Worm (Caenorhabditis elegans) whole organism, mixed stage, embryonic: ENCODE data around the gene zfp-2.

Source experiments
- M03D4.4 ChIP-seq: sonication (generic microtip); optimal IDR thresholded peaks from 2 replicates; lab custom pipeline; 2017; ENCODE audit warnings: mild to moderate bottlenecking, missing genetic modification characterization, missing compliant biosample characterization
- bed-3 ChIP-seq: fragments of 200-800 bp; sonication (Bioruptor generic); optimal IDR thresholded peaks from 3 replicates; lab custom pipeline; 2018; ENCODE audit warnings: mild to moderate bottlenecking, missing genetic modification characterization, moderate library complexity, missing compliant biosample characterization
- blmp-1 ChIP-seq: fragments of 150-350 bp; optimal IDR thresholded peaks from 2 replicates; lab custom pipeline; 2014; ENCODE audit warnings: missing biosample characterization, missing genetic modification characterization
- ceh-39 ChIP-seq: fragments of 150-350 bp; optimal IDR thresholded peaks from 2 replicates; lab custom pipeline; 2014; ENCODE audit warnings: missing biosample characterization, missing genetic modification characterization
- ces-1 ChIP-seq: fragments of 150-350 bp; optimal IDR thresholded peaks from 2 replicates; lab custom pipeline; 2014; ENCODE audit warnings: missing biosample characterization, missing genetic modification reagents, missing genetic modification characterization
- cnd-1 ChIP-seq: fragments of 200-800 bp; sonication (Bioruptor generic); optimal IDR thresholded peaks from 2 replicates; lab custom pipeline; 2018; ENCODE audit warnings: mild to moderate bottlenecking, missing genetic modification characterization, missing compliant biosample characterization
- elt-1 ChIP-seq: sonication (generic microtip); optimal IDR thresholded peaks from 2 replicates; lab custom pipeline; 2017; ENCODE audit warnings: missing genetic modification characterization, mild to moderate bottlenecking, missing compliant biosample characterization, antibody characterized with exemption, moderate library complexity, borderline replicate concordance; ENCODE audit not compliant: insufficient read depth
- lin-13 ChIP-seq: fragments of 150-350 bp; optimal IDR thresholded peaks from 2 replicates; lab custom pipeline; 2014; ENCODE audit warnings: missing biosample characterization, missing genetic modification characterization
- lin-32 ChIP-seq: fragments of 200-800 bp; sonication (Bioruptor generic); optimal IDR thresholded peaks from 2 replicates; lab custom pipeline; 2018; ENCODE audit warnings: mild to moderate bottlenecking, missing genetic modification characterization, missing compliant biosample characterization
- lsy-2 ChIP-seq: fragments of 150-350 bp; optimal IDR thresholded peaks from 2 replicates; lab custom pipeline; 2014; ENCODE audit warnings: missing biosample characterization, missing genetic modification characterization
- mep-1 ChIP-seq: fragments of 150-350 bp; optimal IDR thresholded peaks from 2 replicates; lab custom pipeline; 2017; ENCODE audit warnings: missing biosample characterization, missing genetic modification reagents, missing genetic modification characterization, inconsistent platforms
- nhr-12 ChIP-seq: fragments of 150-350 bp; optimal IDR thresholded peaks from 2 replicates; lab custom pipeline; 2014; ENCODE audit warnings: missing biosample characterization, missing genetic modification characterization
- nhr-2 ChIP-seq: fragments of 150-350 bp; optimal IDR thresholded peaks from 2 replicates; lab custom pipeline; 2014; ENCODE audit warnings: missing biosample characterization, missing genetic modification characterization
- nhr-76 ChIP-seq: sonication (generic microtip); optimal IDR thresholded peaks from 2 replicates; lab custom pipeline; 2017; ENCODE audit warnings: missing biosample characterization, missing genetic modification characterization
- pha-4 ChIP-seq: fragments of 150-350 bp; optimal IDR thresholded peaks from 2 replicates; lab custom pipeline; 2018; ENCODE audit warnings: missing biosample characterization, missing genetic modification reagents, missing genetic modification characterization
- sem-2 ChIP-seq: fragments of 200-800 bp; sonication (Bioruptor generic); optimal IDR thresholded peaks from 2 replicates; lab custom pipeline; 2018; ENCODE audit warnings: mild to moderate bottlenecking, missing genetic modification characterization, missing compliant biosample characterization
- snpc-4 ChIP-seq: fragments of 150-350 bp; optimal IDR thresholded peaks from 2 replicates; lab custom pipeline; 2014; ENCODE audit warnings: missing biosample characterization, missing genetic modification characterization
- tbx-8 ChIP-seq: fragments of 200-800 bp; sonication (Bioruptor generic); optimal IDR thresholded peaks from 2 replicates; lab custom pipeline; 2018; ENCODE audit warnings: mild to moderate bottlenecking, missing genetic modification characterization, moderate library complexity, missing compliant biosample characterization
- unc-120 ChIP-seq: sonication (generic microtip); optimal IDR thresholded peaks from 2 replicates; lab custom pipeline; 2017; ENCODE audit warnings: missing genetic modification characterization, missing compliant biosample characterization; ENCODE audit not compliant: poor library complexity, severe bottlenecking
- unc-39 ChIP-seq: fragments of 150-350 bp; optimal IDR thresholded peaks from 2 replicates; lab custom pipeline; 2014; ENCODE audit warnings: missing biosample characterization, missing genetic modification characterization
- zip-8 ChIP-seq: fragments of 150-350 bp; optimal IDR thresholded peaks from 2 replicates; lab custom pipeline; 2014; ENCODE audit warnings: missing biosample characterization, missing genetic modification characterization
- ztf-11 ChIP-seq: fragments of 150-350 bp; optimal IDR thresholded peaks from 2 replicates; lab custom pipeline; 2014; ENCODE audit warnings: missing biosample characterization, missing genetic modification characterization

Gene zfp-2

ce11 chrII:9605336-9605735, 47.9 kb downstream of the zfp-2 start, which contains the start of gene nhr-19:
Gene nhr-19 (minus strand): TSS chrII:9605526.
- TF ChIP-seq pha-4 (tag; lab: Kevin White, UChicago) = peak; percentile 10
- no peak for TF ChIP-seq ztf-11 (tag; lab: Kevin White, UChicago)

- TF ChIP-seq lin-32 (no peak), elt-1 (tag; lab: Kevin White, UChicago) (peak; percentile 37), cnd-1 (tag; lab: Kevin White, UChicago) (no peak), ceh-39 (tag; lab: Kevin White, UChicago) (no peak)
Observed at ce11 chrII:9605954-9606353, 48.5 kb downstream of the zfp-2 start.

- TF ChIP-seq blmp-1 (tag; lab: Kevin White, UChicago) (no peak), snpc-4 (tag; lab: Kevin White, UChicago) (no peak), zip-8 (tag; lab: Kevin White, UChicago) (no peak), tbx-8 (GFP tag; lab: Kevin White, UChicago) (no peak), cnd-1 (tag; lab: Kevin White, UChicago) (no peak), unc-120 (tag; lab: Kevin White, UChicago) (no peak), lin-13 (tag; lab: Kevin White, UChicago) (no peak), unc-39 (tag; lab: Kevin White, UChicago) (no peak), lsy-2 (tag; lab: Kevin White, UChicago) (no peak), pha-4 (tag; lab: Kevin White, UChicago) (no peak), nhr-12 (tag; lab: Kevin White, UChicago) (no peak)
Observed at ce11 chrII:9606485-9607036, 49.1 kb downstream of the zfp-2 start.

ce11 chrII:9607137-9607536, 49.7 kb downstream of the zfp-2 start:
- no peak for TF ChIP-seq ceh-39 (tag; lab: Kevin White, UChicago)
- TF ChIP-seq mep-1 = no peak
- no peak for TF ChIP-seq nhr-76
- no peak for TF ChIP-seq ces-1
- TF ChIP-seq tbx-8 (GFP tag; lab: Kevin White, UChicago) = no peak
- TF ChIP-seq sem-2 (GFP tag; lab: Kevin White, UChicago) = no peak
- no peak for TF ChIP-seq pha-4 (tag; lab: Kevin White, UChicago)
- TF ChIP-seq nhr-12 (tag; lab: Kevin White, UChicago) = no peak
- no peak for TF ChIP-seq bed-3 (GFP tag; lab: Kevin White, UChicago)
- no peak for TF ChIP-seq nhr-2 (tag; lab: Kevin White, UChicago)
- no peak for TF ChIP-seq M03D4.4 (tag; lab: Kevin White, UChicago)
